Worm (Caenorhabditis elegans): Measurements from ENCODE around the gene dsc-1.

The dsc-1 gene

DNA sequence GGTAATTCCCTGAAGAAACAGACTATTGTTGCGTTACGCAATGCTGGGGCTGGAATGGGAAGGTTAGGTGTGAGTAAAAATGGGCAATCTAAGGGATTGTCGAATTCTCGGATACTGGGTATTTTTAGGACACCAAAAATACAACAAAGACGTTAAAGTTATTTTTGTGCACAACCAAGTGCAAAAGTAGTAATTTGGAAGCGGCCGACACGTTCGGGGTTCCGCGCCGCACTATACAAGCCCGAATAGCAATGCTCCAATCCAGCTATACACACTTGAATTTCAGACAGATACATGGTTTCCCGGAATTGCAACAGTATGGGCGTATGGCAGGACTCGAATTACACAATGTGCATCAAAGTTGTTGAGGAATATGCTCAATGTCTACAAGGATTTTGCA, 6.6 kb downstream of the dsc-1 start:
- TF ChIP-seq cog-1 (tag; optimal IDR thresholded peaks at IDR 0.05) (no peak), flt-1 (GFP tag; IDR thresholded peaks at IDR 0.05) (no peak), klf-2 (GFP tag; conservative IDR thresholded peaks at IDR 0.05) (no peak), tab-1 (GFP tag; IDR thresholded peaks at IDR 0.05) (no peak), ztf-23 (GFP tag; IDR thresholded peaks at IDR 0.05) (no peak), T22C8.4 (GFP tag; IDR thresholded peaks at IDR 0.05) (no peak), ztf-29 (GFP tag; IDR thresholded peaks at IDR 0.05) (no peak), ref-1 (GFP tag; conservative IDR thresholded peaks at IDR 0.05) (no peak), med-1 (GFP tag; optimal IDR thresholded peaks at IDR 0.05; ENCODE audit: insufficient read depth) (no peak)

DNA sequence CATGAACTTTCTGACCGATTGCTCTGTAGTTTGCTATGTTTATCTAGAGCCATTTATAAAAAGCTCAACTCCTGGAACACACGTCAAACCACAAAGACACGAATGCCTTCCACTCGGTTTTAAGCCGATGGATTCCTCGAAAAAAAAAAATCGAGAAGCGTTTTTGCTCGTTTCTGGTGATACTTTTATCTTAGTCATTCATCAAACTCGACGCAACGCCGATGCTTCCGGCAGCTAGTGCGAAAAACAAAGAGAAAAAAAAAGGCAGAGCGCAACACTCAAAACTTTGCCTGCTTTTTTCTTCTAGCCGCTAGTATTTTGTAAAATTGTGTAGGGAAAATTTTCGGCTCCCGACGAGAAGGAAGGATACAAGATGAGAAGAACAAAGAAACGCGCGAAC, 7.1 kb downstream of the dsc-1 start:
- TF ChIP-seq ref-1 (GFP tag; conservative IDR thresholded peaks at IDR 0.05) (no peak), ztf-23 (GFP tag; IDR thresholded peaks at IDR 0.05) (no peak), klf-2 (GFP tag; conservative IDR thresholded peaks at IDR 0.05) (no peak), tab-1 (GFP tag; IDR thresholded peaks at IDR 0.05) (no peak), cog-1 (tag; optimal IDR thresholded peaks at IDR 0.05) (no peak), flt-1 (GFP tag; IDR thresholded peaks at IDR 0.05) (no peak), med-1 (GFP tag; optimal IDR thresholded peaks at IDR 0.05; ENCODE audit: insufficient read depth) (no peak), T22C8.4 (GFP tag; IDR thresholded peaks at IDR 0.05) (no peak), ztf-29 (GFP tag; IDR thresholded peaks at IDR 0.05) (no peak)

DNA sequence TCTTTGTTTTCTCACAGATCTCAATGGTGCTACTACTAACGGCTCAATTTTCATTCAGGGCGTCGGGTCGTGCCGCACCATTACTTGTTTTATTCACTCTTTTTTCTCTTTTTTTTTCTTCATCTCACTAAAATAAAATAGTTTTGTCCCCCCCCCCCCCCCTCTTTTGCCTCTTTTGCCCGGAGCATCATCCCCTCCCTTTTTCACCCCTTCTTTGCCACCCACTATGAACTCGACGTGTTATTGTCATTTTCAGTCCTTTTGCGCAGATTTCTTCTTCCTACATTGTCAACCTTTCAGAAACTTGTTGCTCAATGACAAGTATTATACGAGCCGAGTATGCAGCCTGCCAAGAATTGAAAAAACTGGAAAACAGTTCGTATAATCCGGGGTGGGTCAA, 8.6 kb downstream of the dsc-1 start, which contains the start of gene seb-3:
Gene seb-3 (plus strand): TSS at position 301 of the 400 bp plus-strand sequence.
- TF ChIP-seq ref-1 (GFP tag; conservative IDR thresholded peaks at IDR 0.05): no peak
- TF ChIP-seq tab-1 (GFP tag; IDR thresholded peaks at IDR 0.05): no peak
- TF ChIP-seq ztf-29 (GFP tag; IDR thresholded peaks at IDR 0.05): no peak
- no peak for TF ChIP-seq med-1 (GFP tag; optimal IDR thresholded peaks at IDR 0.05; ENCODE audit: insufficient read depth)

ce11 chrX:15016102-15016501, 18.5 kb downstream of the dsc-1 start:
- TF ChIP-seq tab-1 (GFP tag; IDR thresholded peaks at IDR 0.05): no peak
- TF ChIP-seq T22C8.4 (GFP tag; IDR thresholded peaks at IDR 0.05): no peak
- no peak for TF ChIP-seq ref-1 (GFP tag; conservative IDR thresholded peaks at IDR 0.05)
- TF ChIP-seq ztf-23 (GFP tag; IDR thresholded peaks at IDR 0.05): no peak
- TF ChIP-seq med-1 (GFP tag; optimal IDR thresholded peaks at IDR 0.05; ENCODE audit: insufficient read depth): no peak
- TF ChIP-seq cog-1 (tag; optimal IDR thresholded peaks at IDR 0.05): no peak
- no peak for TF ChIP-seq ztf-29 (GFP tag; IDR thresholded peaks at IDR 0.05)
- no peak for TF ChIP-seq klf-2 (GFP tag; conservative IDR thresholded peaks at IDR 0.05)
- no peak for TF ChIP-seq flt-1 (GFP tag; IDR thresholded peaks at IDR 0.05)

DNA sequence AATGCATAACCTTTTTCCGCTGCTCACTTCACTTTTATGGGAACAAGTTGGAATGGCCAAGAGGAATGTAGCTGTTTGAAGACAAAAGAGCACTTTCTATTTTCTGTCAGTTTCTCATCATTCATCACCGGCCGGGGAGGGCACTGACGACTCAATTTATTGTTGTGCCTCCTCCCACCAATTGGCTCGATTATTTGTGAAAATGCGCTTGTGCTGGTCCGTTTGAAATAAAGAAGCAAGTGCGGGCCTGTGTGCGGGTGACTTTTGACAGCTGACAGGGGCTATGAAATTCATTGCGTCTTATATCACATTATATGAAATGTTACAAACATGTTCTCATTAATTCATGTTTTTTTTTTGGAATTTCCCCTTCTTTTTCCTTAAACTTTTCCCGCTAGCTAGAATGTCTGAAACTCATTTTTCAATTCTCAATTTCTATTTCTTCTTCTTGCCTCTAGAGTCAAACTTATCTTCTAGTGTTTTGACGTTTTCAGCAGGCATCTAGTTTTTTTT, 20.6 kb downstream of the dsc-1 start:
- TF ChIP-seq ztf-29 (GFP tag; IDR thresholded peaks at IDR 0.05) (no peak), ref-1 (GFP tag; conservative IDR thresholded peaks at IDR 0.05) (no peak), cog-1 (tag; optimal IDR thresholded peaks at IDR 0.05) (no peak), tab-1 (GFP tag; IDR thresholded peaks at IDR 0.05) (no peak), T22C8.4 (GFP tag; IDR thresholded peaks at IDR 0.05) (no peak), med-1 (GFP tag; optimal IDR thresholded peaks at IDR 0.05; ENCODE audit: insufficient read depth) (no peak), ztf-23 (GFP tag; IDR thresholded peaks at IDR 0.05) (no peak), flt-1 (GFP tag; IDR thresholded peaks at IDR 0.05) (no peak), klf-2 (GFP tag; conservative IDR thresholded peaks at IDR 0.05) (no peak)

- no peak for TF ChIP-seq ztf-23 (GFP tag; IDR thresholded peaks at IDR 0.05)
- TF ChIP-seq flt-1 (GFP tag; IDR thresholded peaks at IDR 0.05): no peak
- TF ChIP-seq klf-2 (GFP tag; conservative IDR thresholded peaks at IDR 0.05): no peak
- TF ChIP-seq ref-1 (GFP tag; conservative IDR thresholded peaks at IDR 0.05): no peak
- TF ChIP-seq ztf-29 (GFP tag; IDR thresholded peaks at IDR 0.05): no peak
- no peak for TF ChIP-seq T22C8.4 (GFP tag; IDR thresholded peaks at IDR 0.05)
- no peak for TF ChIP-seq tab-1 (GFP tag; IDR thresholded peaks at IDR 0.05)
- no peak for TF ChIP-seq cog-1 (tag; optimal IDR thresholded peaks at IDR 0.05)
- no peak for TF ChIP-seq med-1 (GFP tag; optimal IDR thresholded peaks at IDR 0.05; ENCODE audit: insufficient read depth)
Measured at ce11 chrX:15011526-15012274, 22.9 kb downstream of the dsc-1 start.

- TF ChIP-seq T22C8.4 (GFP tag; IDR thresholded peaks at IDR 0.05) (no peak), tab-1 (GFP tag; IDR thresholded peaks at IDR 0.05) (no peak), ref-1 (GFP tag; conservative IDR thresholded peaks at IDR 0.05) (no peak), flt-1 (GFP tag; IDR thresholded peaks at IDR 0.05) (no peak)
Measured at ce11 chrX:15010941-15011340, 23.7 kb downstream of the dsc-1 start.

- TF ChIP-seq med-1 (GFP tag; optimal IDR thresholded peaks at IDR 0.05; ENCODE audit: insufficient read depth) (no peak), cog-1 (tag; optimal IDR thresholded peaks at IDR 0.05) (no peak), ztf-29 (GFP tag; IDR thresholded peaks at IDR 0.05) (no peak), ztf-23 (GFP tag; IDR thresholded peaks at IDR 0.05) (no peak), tab-1 (GFP tag; IDR thresholded peaks at IDR 0.05) (no peak), klf-2 (GFP tag; conservative IDR thresholded peaks at IDR 0.05) (no peak), T22C8.4 (GFP tag; IDR thresholded peaks at IDR 0.05) (no peak), ref-1 (GFP tag; conservative IDR thresholded peaks at IDR 0.05) (no peak), flt-1 (GFP tag; IDR thresholded peaks at IDR 0.05) (no peak)
Measured at ce11 chrX:15008697-15009096, 25.9 kb downstream of the dsc-1 start.

- TF ChIP-seq klf-2 (GFP tag; conservative IDR thresholded peaks at IDR 0.05): no peak
- no peak for TF ChIP-seq T22C8.4 (GFP tag; IDR thresholded peaks at IDR 0.05)
- no peak for TF ChIP-seq ztf-23 (GFP tag; IDR thresholded peaks at IDR 0.05)
- no peak for TF ChIP-seq tab-1 (GFP tag; IDR thresholded peaks at IDR 0.05)
- no peak for TF ChIP-seq ztf-29 (GFP tag; IDR thresholded peaks at IDR 0.05)
- TF ChIP-seq flt-1 (GFP tag; IDR thresholded peaks at IDR 0.05): no peak
- TF ChIP-seq cog-1 (tag; optimal IDR thresholded peaks at IDR 0.05): no peak
- no peak for TF ChIP-seq ref-1 (GFP tag; conservative IDR thresholded peaks at IDR 0.05)
- TF ChIP-seq med-1 (GFP tag; optimal IDR thresholded peaks at IDR 0.05; ENCODE audit: insufficient read depth): no peak
Measured at ce11 chrX:15006847-15007358, 27.7 kb downstream of the dsc-1 start, which contains the start of gene ergi-2. TSS of gene ergi-2 (minus strand) at chrX:15007308.

All from whole organism, midembryonic.